Fruit fly (Drosophila melanogaster): Measurements from ENCODE around the gene Tmem43.

The Tmem43 gene

dm6 chr3L:7910916-7911467 is 3.9 kb downstream of the Tmem43 start:
- TF ChIP-seq CG32767 (GFP tag; IDR thresholded peaks at IDR 0.05) (peak; percentile 15; the same call in 1 of the 2 replicates), dmrt11E (tag; optimal IDR thresholded peaks at IDR 0.05) (no peak), D19A (tag; optimal IDR thresholded peaks at IDR 0.05) (peak; percentile 56), her (GFP tag; optimal IDR thresholded peaks at IDR 0.05) (no peak), CG13624 (GFP tag; optimal IDR thresholded peaks at IDR 0.05) (no peak), CG15479 (GFP tag; optimal IDR thresholded peaks at IDR 0.05) (peak; percentile 18), Sry-β (GFP tag; optimal IDR thresholded peaks at IDR 0.05) (peak; percentile 80), CG4360 (GFP tag; IDR thresholded peaks at IDR 0.05) (peak; percentile 90), seq (GFP tag; IDR thresholded peaks at IDR 0.05) (0 out of 2 replicates have a peak, but pooled peaks have one; percentile 8), rib (GFP tag; IDR thresholded peaks at IDR 0.05) (0 out of 2 replicates have a peak, but pooled peaks have one; percentile 54), row (GFP tag; IDR thresholded peaks at IDR 0.05) (0 out of 3 replicates have a peak, but pooled peaks have one; percentile 10), CG3065 (GFP tag; optimal IDR thresholded peaks at IDR 0.05) (peak; percentile 33), crol (GFP tag; IDR thresholded peaks at IDR 0.05) (peak; percentile 86), zf30C (GFP tag; optimal IDR thresholded peaks at IDR 0.05) (peak; percentile 34)

DNA sequence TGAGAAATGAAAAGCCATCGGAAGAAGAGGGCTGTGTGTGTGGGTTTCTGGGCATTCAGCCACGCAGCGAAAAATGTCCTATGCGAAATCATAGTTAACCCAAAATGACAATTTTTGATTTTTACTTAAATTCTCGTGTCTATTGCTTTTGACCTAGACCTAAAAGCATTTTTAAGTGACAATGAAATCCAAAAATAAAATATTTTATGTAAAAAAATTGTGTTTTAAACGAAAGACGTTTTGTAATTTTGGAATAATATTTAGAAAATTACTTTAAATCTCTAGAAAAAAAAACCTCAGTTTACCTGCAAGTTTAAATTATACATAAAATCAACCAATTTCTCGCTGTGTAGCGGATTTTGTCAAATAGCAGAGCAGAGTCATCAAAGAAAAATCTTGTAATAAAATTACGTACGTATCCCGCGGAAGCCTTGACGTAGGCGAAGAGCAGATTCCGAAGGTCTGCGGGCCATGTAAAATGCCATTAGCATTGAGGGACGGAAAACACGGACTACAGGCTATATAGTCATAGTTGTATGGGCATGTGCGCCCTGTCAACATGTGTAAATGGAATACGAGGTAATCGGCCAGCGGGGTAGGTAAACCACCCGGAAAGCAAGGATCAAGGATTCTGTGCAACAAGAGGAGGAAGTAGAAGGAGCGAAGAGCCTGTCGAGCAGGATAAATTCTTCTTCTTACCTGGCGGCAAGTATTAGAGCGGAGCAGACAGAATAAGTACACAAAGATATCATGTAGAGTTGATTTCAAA is 5.0 kb downstream of the Tmem43 start:
- TF ChIP-seq CG6689 (GFP tag; IDR thresholded peaks at IDR 0.05) = no peak
- TF ChIP-seq CG17385 (GFP tag; optimal IDR thresholded peaks at IDR 0.05) = peak; percentile 53
- peak; percentile 12 for TF ChIP-seq CG10209 (GFP tag; optimal IDR thresholded peaks at IDR 0.05)
- no peak for TF ChIP-seq CG4820 (GFP tag; optimal IDR thresholded peaks at IDR 0.05)
- TF ChIP-seq ftz-f1 (GFP tag; optimal IDR thresholded peaks at IDR 0.05) = peak; percentile 46
- peak; percentile 21 for TF ChIP-seq CG6765 (GFP tag; optimal IDR thresholded peaks at IDR 0.05)
- TF ChIP-seq CG9817 (tag; optimal IDR thresholded peaks at IDR 0.05) = peak; percentile 19
- no peak for TF ChIP-seq Fer1 (GFP tag; optimal IDR thresholded peaks at IDR 0.05)
- peak; percentile 66 for TF ChIP-seq pros (GFP tag; optimal IDR thresholded peaks at IDR 0.05)
- TF ChIP-seq Ptx1 (GFP tag; IDR thresholded peaks at IDR 0.05) = peak; percentile 48
- TF ChIP-seq CG34422 (GFP tag; IDR thresholded peaks at IDR 0.05) = 0 out of 3 replicates have a peak, but pooled peaks have one; percentile 15
- TF ChIP-seq NC2α (GFP tag; optimal IDR thresholded peaks at IDR 0.05) = no peak
- TF ChIP-seq hkb (optimal IDR thresholded peaks at IDR 0.05) = no peak
- peak; percentile 45 for TF ChIP-seq hkb (GFP tag; IDR thresholded peaks at IDR 0.05)
- TF ChIP-seq fd102C (GFP tag; optimal IDR thresholded peaks at IDR 0.05) = no peak
- TF ChIP-seq slbo (GFP tag; IDR thresholded peaks at IDR 0.05) = peak; percentile 56
- TF ChIP-seq CG3065 (GFP tag; optimal IDR thresholded peaks at IDR 0.05) = no peak
- TF ChIP-seq CG15269 (tag; optimal IDR thresholded peaks at IDR 0.05) = peak; percentile 49
- peak; percentile 48 for TF ChIP-seq CG15479 (GFP tag; optimal IDR thresholded peaks at IDR 0.05)
- TF ChIP-seq CG10543 (GFP tag; optimal IDR thresholded peaks at IDR 0.05) = peak; percentile 10
- TF ChIP-seq Oli (tag; optimal IDR thresholded peaks at IDR 0.05) = peak; percentile 36
- TF ChIP-seq CG12391 (tag; optimal IDR thresholded peaks at IDR 0.05) = peak; percentile 6
- peak; percentile 35; the same call in 1 of the 2 replicates for TF ChIP-seq lmd (GFP tag; IDR thresholded peaks at IDR 0.05)
- TF ChIP-seq CG7556 (GFP tag; optimal IDR thresholded peaks at IDR 0.05) = peak; percentile 54
- TF ChIP-seq CG2678 (tag; optimal IDR thresholded peaks at IDR 0.05) = peak; percentile 60
- TF ChIP-seq CG30403 (GFP tag; optimal IDR thresholded peaks at IDR 0.05) = peak; percentile 43
- no peak for TF ChIP-seq pan (optimal IDR thresholded peaks at IDR 0.05)
- peak in 1 of 2 experiments; percentile 31 for TF ChIP-seq pan (GFP tag; optimal IDR thresholded peaks at IDR 0.05 in 1 of 2, IDR thresholded peaks at IDR 0.05 in 1 of 2)
- 0 out of 2 replicates have a peak, but pooled peaks have one; percentile 9 for TF ChIP-seq Dref (GFP tag; IDR thresholded peaks at IDR 0.05)
- TF ChIP-seq Med (GFP tag) = peak; percentile 73
- TF ChIP-seq PHDP (tag; optimal IDR thresholded peaks at IDR 0.05) = peak; percentile 14
- peak; percentile 46 for TF ChIP-seq CG9932 (GFP tag; IDR thresholded peaks at IDR 0.05)
- peak; percentile 6 for TF ChIP-seq Abd-B (GFP tag; optimal IDR thresholded peaks at IDR 0.05)
- no peak for TF ChIP-seq CG12942 (GFP tag; optimal IDR thresholded peaks at IDR 0.05)
- TF ChIP-seq CG32532 (GFP tag; IDR thresholded peaks at IDR 0.05) = peak; percentile 65
